Fruit fly (Drosophila melanogaster) whole organism, embryonic: Measurements from ENCODE around the gene CG9673.

Experiments used
- Bdp1 ChIP-seq: fragments of 200-800 bp; sonication (Bioruptor generic); optimal IDR thresholded peaks from 3 replicates; lab custom pipeline; 2016; ENCODE audit warnings: missing biosample characterization, missing genetic modification characterization
- Bteb2 ChIP-seq: fragments of 200-800 bp; sonication (Bioruptor generic); optimal IDR thresholded peaks from 2 replicates; lab custom pipeline; 2016; ENCODE audit warnings: missing biosample characterization, missing genetic modification characterization
- CG1024 ChIP-seq: fragments of 200-800 bp; sonication (Bioruptor generic); IDR thresholded peaks from 2 replicates; pipeline ENCODE4 v1.3.6; 2022; ENCODE audit warnings: missing biosample characterization, missing genetic modification characterization
- CG10274 ChIP-seq: fragments of 200-800 bp; sonication (Bioruptor generic); optimal IDR thresholded peaks from 3 replicates; lab custom pipeline; 2017; ENCODE audit warnings: missing biosample characterization, mild to moderate bottlenecking, missing genetic modification characterization
- CG10431 ChIP-seq: fragments of 200-800 bp; sonication (Bioruptor generic); optimal IDR thresholded peaks from 3 replicates; lab custom pipeline; 2018; ENCODE audit warnings: missing biosample characterization, mild to moderate bottlenecking, missing genetic modification characterization
- CG10462 ChIP-seq: fragments of 200-800 bp; sonication (Bioruptor generic); optimal IDR thresholded peaks from 2 replicates; lab custom pipeline; 2016; ENCODE audit warnings: missing biosample characterization, missing genetic modification characterization
- CG10979 ChIP-seq: fragments of 200-800 bp; sonication (Bioruptor generic); optimal IDR thresholded peaks from 2 replicates; lab custom pipeline; 2018; ENCODE audit warnings: missing biosample characterization, mild to moderate bottlenecking, missing genetic modification characterization, moderate library complexity
- CG11696 ChIP-seq: fragments of 200-800 bp; sonication (Bioruptor generic); IDR thresholded peaks from 2 replicates; pipeline ENCODE4 v1.3.6; 2022; ENCODE audit warnings: missing biosample characterization, missing genetic modification characterization
- CG13424 ChIP-seq: fragments of 200-800 bp; sonication (Bioruptor generic); optimal IDR thresholded peaks from 2 replicates; lab custom pipeline; 2019; ENCODE audit warnings: missing biosample characterization, mild to moderate bottlenecking, missing genetic modification characterization, moderate library complexity
- CG14050 ChIP-seq: fragments of 200-800 bp; sonication (Bioruptor generic); IDR thresholded peaks from 3 replicates; pipeline ENCODE4 v1.3.6; 2022; ENCODE audit warnings: missing biosample characterization, missing genetic modification characterization
- CG16779 ChIP-seq: fragments of 200-800 bp; sonication (Bioruptor generic); IDR thresholded peaks from 2 replicates; pipeline ENCODE4 v1.3.6; 2022; ENCODE audit warnings: missing biosample characterization, missing genetic modification characterization
- CG18011 ChIP-seq: fragments of 200-800 bp; sonication (Bioruptor generic); optimal IDR thresholded peaks from 2 replicates; lab custom pipeline; 2017; ENCODE audit warnings: missing biosample characterization, missing genetic modification characterization, mild to moderate bottlenecking, moderate library complexity, missing genotype
- CG18262 ChIP-seq: fragments of 200-800 bp; optimal IDR thresholded peaks from 3 replicates; lab custom pipeline; 2019; ENCODE audit warnings: missing biosample characterization, mild to moderate bottlenecking, missing genetic modification characterization, moderate library complexity
- CG18619 ChIP-seq: fragments of 200-800 bp; sonication (Bioruptor generic); optimal IDR thresholded peaks from 3 replicates; lab custom pipeline; 2017; ENCODE audit warnings: missing biosample characterization, mild to moderate bottlenecking, missing genetic modification characterization
- CG31388 ChIP-seq: fragments of 200-800 bp; sonication (Bioruptor generic); optimal IDR thresholded peaks from 2 replicates; lab custom pipeline; 2016; ENCODE audit warnings: missing biosample characterization, missing genetic modification characterization
- CG32772 ChIP-seq: fragments of 200-800 bp; sonication (Bioruptor generic); IDR thresholded peaks from 2 replicates; pipeline ENCODE4 v1.3.6; 2022; ENCODE audit warnings: missing biosample characterization, missing genetic modification characterization
- CG42726 ChIP-seq: fragments of 200-800 bp; sonication (Bioruptor generic); IDR thresholded peaks from 2 replicates; pipeline ENCODE4 v1.3.6; 2022; ENCODE audit warnings: missing biosample characterization, missing genetic modification characterization; ENCODE audit not compliant: partially characterized antibody
- CG4617 ChIP-seq: fragments of 200-800 bp; sonication (Bioruptor generic); optimal IDR thresholded peaks from 3 replicates; lab custom pipeline; 2016; ENCODE audit warnings: missing biosample characterization, missing genetic modification characterization, borderline replicate concordance
- CG6254 ChIP-seq: fragments of 200-800 bp; sonication (Bioruptor generic); optimal IDR thresholded peaks from 3 replicates; lab custom pipeline; 2017; ENCODE audit warnings: mild to moderate bottlenecking, missing biosample characterization, missing genetic modification reagents, missing genetic modification characterization
- CG9797 ChIP-seq: fragments of 200-800 bp; sonication (Bioruptor generic); optimal IDR thresholded peaks from 3 replicates; lab custom pipeline; 2018; ENCODE audit warnings: missing biosample characterization, mild to moderate bottlenecking, missing genetic modification characterization
- CG9932 ChIP-seq: fragments of 200-800 bp; sonication (Bioruptor generic); IDR thresholded peaks from 2 replicates; pipeline ENCODE4 v1.3.6; 2022; ENCODE audit warnings: missing biosample characterization, missing genetic modification characterization
- Dad ChIP-seq: fragments of 200-800 bp; sonication (Bioruptor generic); optimal IDR thresholded peaks from 3 replicates; lab custom pipeline; 2016; ENCODE audit warnings: missing biosample characterization, missing genetic modification characterization
- E2f2 ChIP-seq: fragments of 200-800 bp; sonication (Bioruptor generic); IDR thresholded peaks from 2 replicates; pipeline ENCODE4 v1.3.6; 2022; ENCODE audit warnings: missing biosample characterization, missing genetic modification characterization
- ERR ChIP-seq: fragments of 200-800 bp; sonication (Bioruptor generic); optimal IDR thresholded peaks from 2 replicates; lab custom pipeline; 2016; ENCODE audit warnings: missing biosample characterization, missing genetic modification characterization
- Ets65A ChIP-seq: fragments of 200-800 bp; sonication (Bioruptor generic); peaks from one replicate; lab custom pipeline; 2016; ENCODE audit warnings: missing biosample characterization, missing genetic modification characterization
- HLH3B ChIP-seq: fragments of 200-800 bp; sonication (Bioruptor generic); IDR thresholded peaks from 2 replicates; pipeline ENCODE4 v1.3.6; 2022; ENCODE audit warnings: missing biosample characterization, missing genetic modification characterization
- Mad ChIP-seq: fragments of 200-800 bp; sonication (Bioruptor generic); optimal IDR thresholded peaks from 2 replicates; lab custom pipeline; 2016; ENCODE audit warnings: missing biosample characterization, missing genetic modification characterization
- NC2α ChIP-seq: fragments of 200-800 bp; sonication (Bioruptor generic); optimal IDR thresholded peaks from 2 replicates; lab custom pipeline; 2016; ENCODE audit warnings: missing biosample characterization, missing genetic modification characterization
- NC2β ChIP-seq: fragments of 200-800 bp; sonication (Bioruptor generic); optimal IDR thresholded peaks from 2 replicates; lab custom pipeline; 2016; ENCODE audit warnings: missing biosample characterization, missing genetic modification characterization
- Nf-YC ChIP-seq: fragments of 200-800 bp; optimal IDR thresholded peaks from 3 replicates; lab custom pipeline; 2019; ENCODE audit warnings: missing biosample characterization, mild to moderate bottlenecking, missing genetic modification characterization, moderate library complexity
- Side ChIP-seq: fragments of 200-800 bp; sonication (Bioruptor generic); optimal IDR thresholded peaks from 2 replicates; lab custom pipeline; 2016; ENCODE audit warnings: missing biosample characterization, missing genetic modification characterization
- Sox102F ChIP-seq: fragments of 200-800 bp; sonication (Bioruptor generic); optimal IDR thresholded peaks from 2 replicates; lab custom pipeline; 2018; ENCODE audit warnings: missing biosample characterization, mild to moderate bottlenecking, missing genetic modification characterization, moderate library complexity
- TFAM ChIP-seq: fragments of 200-800 bp; sonication (Bioruptor generic); optimal IDR thresholded peaks from 2 replicates; lab custom pipeline; 2017; ENCODE audit warnings: missing biosample characterization, missing genetic modification characterization, inconsistent platforms
- Xrp1 ChIP-seq: fragments of 200-800 bp; sonication (Bioruptor generic); IDR thresholded peaks from 2 replicates; pipeline ENCODE4 v1.3.6; 2022; ENCODE audit warnings: missing biosample characterization, missing genetic modification characterization
- YL-1 ChIP-seq: fragments of 200-800 bp; sonication (Bioruptor generic); optimal IDR thresholded peaks from 3 replicates; lab custom pipeline; 2017; ENCODE audit warnings: missing biosample characterization, mild to moderate bottlenecking, missing genetic modification characterization
- bsh ChIP-seq, 2 experiments: fragments of 200-800 bp; sonication (Bioruptor generic); optimal IDR thresholded peaks; 2 replicates each; lab custom pipeline; 2017 to 2018; ENCODE audit warnings: mild to moderate bottlenecking in 2 of 2, missing biosample characterization in 2 of 2, missing genetic modification characterization in 2 of 2, moderate library complexity in 1 of 2
- dysf ChIP-seq: fragments of 200-800 bp; sonication (Bioruptor generic); IDR thresholded peaks from 3 replicates; pipeline ENCODE4 v1.3.6; 2022; ENCODE audit warnings: missing biosample characterization, missing genetic modification characterization
- esg ChIP-seq: fragments of 200-800 bp; sonication (Bioruptor generic); conservative IDR thresholded peaks from 2 replicates; pipeline ENCODE4 v1.3.6; 2022; ENCODE audit warnings: missing biosample characterization, missing genetic modification characterization
- eve ChIP-seq, 2 experiments: fragments of >200 bp; optimal IDR thresholded peaks; 2 replicates each; lab custom pipeline; 2017; ENCODE audit warnings: missing biosample characterization in 2 of 2, missing genetic modification characterization in 2 of 2
- fd96Cb ChIP-seq: fragments of 200-800 bp; sonication (Bioruptor generic); optimal IDR thresholded peaks from 2 replicates; lab custom pipeline; 2018; ENCODE audit warnings: missing biosample characterization, mild to moderate bottlenecking, missing genetic modification characterization, moderate library complexity
- grau ChIP-seq: fragments of 200-800 bp; optimal IDR thresholded peaks from 3 replicates; lab custom pipeline; 2019; ENCODE audit warnings: missing biosample characterization, mild to moderate bottlenecking, missing genetic modification characterization, moderate library complexity
- kah ChIP-seq: fragments of 200-800 bp; sonication (Bioruptor generic); optimal IDR thresholded peaks from 2 replicates; lab custom pipeline; 2018; ENCODE audit warnings: missing biosample characterization, mild to moderate bottlenecking, missing genetic modification characterization
- nerfin-1 ChIP-seq: fragments of 200-800 bp; sonication (Bioruptor generic); optimal IDR thresholded peaks from 3 replicates; lab custom pipeline; 2019; ENCODE audit warnings: missing biosample characterization, mild to moderate bottlenecking, missing genetic modification characterization, moderate library complexity
- nmo ChIP-seq: fragments of 200-800 bp; sonication (Bioruptor generic); optimal IDR thresholded peaks from 2 replicates; lab custom pipeline; 2018; ENCODE audit warnings: missing biosample characterization, mild to moderate bottlenecking, missing genetic modification characterization, moderate library complexity
- pho ChIP-seq: fragments of 200-800 bp; sonication (Bioruptor generic); optimal IDR thresholded peaks from 2 replicates; lab custom pipeline; 2016; ENCODE audit warnings: missing biosample characterization, missing genetic modification characterization
- phol ChIP-seq: fragments of 200-800 bp; sonication (Bioruptor generic); optimal IDR thresholded peaks from 3 replicates; lab custom pipeline; 2018; ENCODE audit warnings: missing biosample characterization, mild to moderate bottlenecking, missing genetic modification characterization, moderate library complexity
- so ChIP-seq: fragments of 200-800 bp; sonication (Bioruptor generic); IDR thresholded peaks from 3 replicates; pipeline ENCODE4 v1.3.6; 2022; ENCODE audit warnings: missing biosample characterization, missing genetic modification characterization
- stc ChIP-seq: fragments of 200-800 bp; sonication (Bioruptor generic); IDR thresholded peaks from 2 replicates; pipeline ENCODE4 v1.3.6; 2022; ENCODE audit warnings: missing biosample characterization, missing genetic modification characterization
- zfh1 ChIP-seq: fragments of 200-800 bp; sonication (Bioruptor generic); IDR thresholded peaks from 3 replicates; pipeline ENCODE4 v1.3.6; 2022; ENCODE audit warnings: missing biosample characterization, missing genetic modification characterization
- zfh2 ChIP-seq: fragments of 200-800 bp; sonication (Bioruptor generic); optimal IDR thresholded peaks from 2 replicates; lab custom pipeline; 2016; ENCODE audit warnings: missing biosample characterization, missing genetic modification characterization

CG9673 gene

DNA sequence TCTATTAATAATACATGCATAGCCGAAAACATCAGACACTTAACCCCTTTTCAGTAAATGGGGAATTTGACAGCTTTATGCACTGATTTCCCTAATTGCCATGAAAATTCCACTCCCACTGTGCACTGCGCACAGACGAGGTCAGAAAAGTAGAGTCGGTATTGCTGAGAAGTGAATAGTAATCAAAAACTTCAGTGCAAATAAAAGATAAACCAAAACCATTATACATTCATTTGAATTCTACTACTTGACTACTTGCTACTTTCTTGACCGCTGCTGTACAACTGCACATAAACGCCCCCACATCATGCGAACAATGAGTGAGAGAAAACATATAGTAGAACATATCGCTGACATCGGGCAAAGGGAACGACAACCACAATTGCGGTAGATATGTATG lies 12.2 kb downstream of the CG9673 start (continued):
- TF ChIP-seq Mad (peak; percentile 78), CG9797 (no peak), Side (GFP tag; lab: Kevin White, UChicago) (peak; percentile 83), CG10462 (peak; percentile 74), eve (GFP tag; optimal IDR thresholded peaks at IDR 0.05; lab: Kevin White, UChicago) (peak in 1 of 2 experiments; percentile 93), CG10979 (tag; lab: Kevin White, UChicago) (peak; percentile 87), CG10431 (GFP tag; lab: Kevin White, UChicago) (peak; percentile 62)

DNA sequence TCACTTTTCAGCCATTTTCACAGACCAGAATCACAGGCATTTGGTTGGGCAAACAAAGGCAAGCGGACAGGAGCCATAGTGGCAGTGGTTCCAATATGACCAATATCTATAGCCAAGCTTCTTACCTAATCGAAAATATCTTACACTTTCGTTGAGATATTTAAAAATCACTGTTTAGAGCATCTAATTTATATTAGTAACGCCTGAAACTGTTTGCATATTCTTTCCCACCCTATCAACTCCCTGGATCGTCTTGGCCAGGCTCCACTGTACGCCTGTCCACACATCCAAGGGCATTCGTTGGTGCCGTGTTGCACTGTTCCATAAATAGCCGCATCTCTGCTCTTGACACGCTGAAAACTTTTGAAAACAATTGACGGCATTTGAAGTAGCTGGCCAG lies 13.2 kb downstream of the CG9673 start:
- TF ChIP-seq YL-1 (no peak), CG9932 (GFP tag; lab: Robert Waterston, UW) (no peak), CG18619 (GFP tag; lab: Kevin White, UChicago) (no peak), nerfin-1 (tag; lab: Kevin White, UChicago) (peak; percentile 11), HLH3B (GFP tag; lab: Robert Waterston, UW) (peak; percentile 44; the same call in 1 of the 2 replicates), fd96Cb (tag; lab: Kevin White, UChicago) (no peak), CG32772 (GFP tag; lab: Robert Waterston, UW) (peak; percentile 38; the same call in 1 of the 2 replicates), CG13424 (tag; lab: Kevin White, UChicago) (peak; percentile 25), Ets65A (GFP tag; lab: Kevin White, UChicago) (no peak), CG16779 (GFP tag; lab: Robert Waterston, UW) (no peak), CG6254 (GFP tag; lab: Kevin White, UChicago) (no peak), esg (GFP tag; lab: Robert Waterston, UW) (0 out of 2 replicates have a peak, but pooled peaks have one; percentile 9), so (GFP tag; lab: Robert Waterston, UW) (0 out of 3 replicates have a peak, but pooled peaks have one; percentile 38), NC2α (GFP tag; lab: Kevin White, UChicago) (no peak), phol (tag; lab: Kevin White, UChicago) (peak; percentile 35), CG14050 (GFP tag; lab: Robert Waterston, UW) (no peak), Bteb2 (no peak), CG10274 (GFP tag; lab: Kevin White, UChicago) (no peak), CG4617 (no peak), CG10462 (no peak), zfh1 (GFP tag; lab: Robert Waterston, UW) (peak; percentile 41; the same call in 1 of the 3 replicates), CG18262 (tag; lab: Kevin White, UChicago) (no peak), dysf (GFP tag; lab: Robert Waterston, UW) (peak; percentile 53; the same call in 2 of the 3 replicates), pho (GFP tag; lab: Kevin White, UChicago) (no peak), kah (no peak), CG1024 (GFP tag; lab: Robert Waterston, UW) (no peak), Sox102F (GFP tag; lab: Kevin White, UChicago) (peak; percentile 42), Xrp1 (GFP tag; lab: Robert Waterston, UW) (peak; percentile 43; the same call in 1 of the 2 replicates), stc (GFP tag; lab: Robert Waterston, UW) (0 out of 2 replicates have a peak, but pooled peaks have one; percentile 21), ERR (GFP tag; lab: Kevin White, UChicago) (no peak), grau (tag; lab: Kevin White, UChicago) (peak; percentile 85), Dad (GFP tag; lab: Kevin White, UChicago) (no peak), zfh2 (GFP tag; lab: Kevin White, UChicago) (no peak), NC2β (GFP tag; lab: Kevin White, UChicago) (no peak), CG31388 (GFP tag; lab: Kevin White, UChicago) (no peak), CG11696 (GFP tag; lab: Robert Waterston, UW) (no peak), CG18011 (GFP tag; lab: Kevin White, UChicago) (no peak), Nf-YC (tag; lab: Kevin White, UChicago) (no peak), bsh (GFP tag; optimal IDR thresholded peaks at IDR 0.05; lab: Kevin White, UChicago) (peak; percentile 18 to 59), CG42726 (GFP tag; lab: Robert Waterston, UW) (no peak), TFAM (GFP tag; lab: Kevin White, UChicago) (no peak), E2f2 (GFP tag; lab: Robert Waterston, UW) (no peak), nmo (GFP tag; lab: Kevin White, UChicago) (peak; percentile 19), Bdp1 (GFP tag; lab: Kevin White, UChicago) (no peak)
